Worm (Caenorhabditis elegans): Measurements from ENCODE around the gene fbxa-210.
A peak's percentile ranks its signal among the peaks of the same experiment; 100 is the strongest.

Gene fbxa-210

DNA sequence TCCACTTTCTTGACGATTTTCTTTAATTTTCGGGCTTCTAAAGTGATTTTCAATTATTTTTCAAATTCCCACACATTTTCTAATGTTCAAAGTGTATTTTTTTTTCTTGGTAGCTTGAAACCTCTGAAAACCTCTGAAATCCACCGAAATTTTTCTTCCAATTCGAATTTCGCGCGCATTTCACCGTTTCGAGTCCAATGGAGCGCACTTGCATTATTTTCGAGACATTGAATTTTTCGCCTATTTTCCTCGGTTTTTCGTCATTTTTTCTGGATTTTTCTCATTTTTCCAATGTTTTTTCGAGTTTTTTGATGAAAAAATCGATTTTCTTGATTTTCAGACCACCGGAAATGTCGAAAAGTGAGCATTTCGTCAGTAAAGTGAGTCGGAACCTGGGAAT is 38.4 kb upstream of the fbxa-210 start, which contains the start of gene slr-2:
slr-2 (plus strand) TSS at position 341 of the 400 bp plus-strand sequence.
- TF ChIP-seq hlh-11 (tag; optimal IDR thresholded peaks at IDR 0.05) = no peak
- TF ChIP-seq nhr-237 (tag; optimal IDR thresholded peaks at IDR 0.05) = no peak
- no peak for TF ChIP-seq fkh-10 (GFP tag; optimal IDR thresholded peaks at IDR 0.05)
- TF ChIP-seq unc-62 (GFP tag; optimal IDR thresholded peaks at IDR 0.05 in 1 of 2) = peak in 1 of 2 experiments; percentile 1
- TF ChIP-seq unc-62 (tag; optimal IDR thresholded peaks at IDR 0.05) = no peak
- no peak for TF ChIP-seq egl-43 (GFP tag; IDR thresholded peaks at IDR 0.05)
- TF ChIP-seq lim-7 (GFP tag; IDR thresholded peaks at IDR 0.05) = no peak
- peak; percentile 45 for TF ChIP-seq mep-1 (tag; optimal IDR thresholded peaks at IDR 0.05)
- TF ChIP-seq mxl-3 (GFP tag; optimal IDR thresholded peaks at IDR 0.05) = no peak
- TF ChIP-seq lsy-2 (tag; optimal IDR thresholded peaks at IDR 0.05) = peak in 1 of 2 experiments; percentile 53
- peak; percentile 96 for TF ChIP-seq lin-38 (GFP tag; IDR thresholded peaks at IDR 0.05)
- TF ChIP-seq R02D3.7 (tag; optimal IDR thresholded peaks at IDR 0.05) = no peak
- TF ChIP-seq daf-19 (GFP tag; conservative IDR thresholded peaks at IDR 0.05) = no peak
- TF ChIP-seq dpl-1 (GFP tag; optimal IDR thresholded peaks at IDR 0.05) = peak; percentile 95
- TF ChIP-seq zfp-3 (GFP tag; conservative IDR thresholded peaks at IDR 0.05) = no peak
- no peak for TF ChIP-seq duxl-1 (tag; optimal IDR thresholded peaks at IDR 0.05; ENCODE audit: poor library complexity)
- no peak for TF ChIP-seq attf-4 (tag; optimal IDR thresholded peaks at IDR 0.05)
- TF ChIP-seq hmg-1.1 (GFP tag; IDR thresholded peaks at IDR 0.05) = peak; percentile 51; the same call in 1 of the 2 replicates
- no peak for TF ChIP-seq rbr-2 (tag; optimal IDR thresholded peaks at IDR 0.05)
- TF ChIP-seq ceh-82 (tag; optimal IDR thresholded peaks at IDR 0.05) = no peak
- TF ChIP-seq hlh-30 (tag; optimal IDR thresholded peaks at IDR 0.05; ENCODE audit: insufficient read depth) = peak; percentile 33
- no peak for TF ChIP-seq Y105C5A.15 (GFP tag; IDR thresholded peaks at IDR 0.05)
- no peak for TF ChIP-seq ceh-20 (GFP tag; IDR thresholded peaks at IDR 0.05)
- no peak for TF ChIP-seq snpc-4 (tag; optimal IDR thresholded peaks at IDR 0.05)
- TF ChIP-seq nhr-77 (tag; optimal IDR thresholded peaks at IDR 0.05) = no peak
- no peak for TF ChIP-seq php-3 (GFP tag; IDR thresholded peaks at IDR 0.05)
- peak; percentile 44 for TF ChIP-seq nhr-28 (tag; optimal IDR thresholded peaks at IDR 0.05)

DNA sequence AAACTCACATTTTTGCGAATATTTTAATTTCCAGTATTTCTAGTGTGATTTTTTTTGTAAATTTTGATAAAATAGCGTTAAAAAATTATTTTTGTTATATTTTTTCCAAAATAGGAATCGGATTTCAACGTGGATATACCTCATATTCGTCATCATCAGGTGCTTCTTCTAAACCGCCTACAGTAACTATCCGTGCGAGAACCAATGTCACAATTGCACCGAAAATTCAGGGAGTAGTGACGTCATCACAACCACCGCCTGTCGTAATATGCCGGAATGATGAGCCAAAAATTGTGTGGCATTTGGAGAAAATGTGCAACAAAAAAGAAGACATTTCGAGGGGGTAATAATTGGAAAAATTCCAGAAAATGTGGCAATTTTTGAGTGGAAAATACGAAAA is 34.0 kb upstream of the fbxa-210 start:
- peak; percentile 20 for TF ChIP-seq aha-1 (tag)
- TF ChIP-seq unc-62 (GFP tag; optimal IDR thresholded peaks at IDR 0.05 in 1 of 2) = no peak
- no peak for TF ChIP-seq unc-62 (tag; optimal IDR thresholded peaks at IDR 0.05)

DNA sequence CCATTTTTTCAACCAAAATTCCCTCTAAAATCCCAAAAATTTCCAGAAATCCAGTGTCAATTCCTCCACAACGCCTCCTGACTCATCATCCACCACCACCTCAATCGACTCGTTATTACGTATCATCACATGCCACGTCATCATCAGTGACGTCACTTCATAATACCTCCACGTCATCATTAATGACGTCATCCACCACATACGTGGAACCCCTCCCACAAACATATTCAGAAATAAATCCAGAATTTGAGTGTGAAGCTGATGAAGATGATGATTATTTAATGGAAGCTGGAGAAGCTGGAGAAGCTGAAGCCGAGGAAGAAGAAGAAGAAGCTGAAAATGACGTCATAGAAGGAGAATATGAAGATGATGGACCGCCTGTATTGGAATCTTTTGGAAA is 31.2 kb upstream of the fbxa-210 start:
- TF ChIP-seq F10B5.3 (tag; optimal IDR thresholded peaks at IDR 0.05) (no peak), aha-1 (tag) (no peak), Y48G9A.11 (GFP tag; IDR thresholded peaks at IDR 0.05) (no peak), lir-3 (tag; optimal IDR thresholded peaks at IDR 0.05) (no peak), fos-1 (tag; optimal IDR thresholded peaks at IDR 0.05) (no peak), ceh-20 (GFP tag; IDR thresholded peaks at IDR 0.05) (no peak), ZK337.2 (GFP tag; IDR thresholded peaks at IDR 0.05) (no peak)

DNA sequence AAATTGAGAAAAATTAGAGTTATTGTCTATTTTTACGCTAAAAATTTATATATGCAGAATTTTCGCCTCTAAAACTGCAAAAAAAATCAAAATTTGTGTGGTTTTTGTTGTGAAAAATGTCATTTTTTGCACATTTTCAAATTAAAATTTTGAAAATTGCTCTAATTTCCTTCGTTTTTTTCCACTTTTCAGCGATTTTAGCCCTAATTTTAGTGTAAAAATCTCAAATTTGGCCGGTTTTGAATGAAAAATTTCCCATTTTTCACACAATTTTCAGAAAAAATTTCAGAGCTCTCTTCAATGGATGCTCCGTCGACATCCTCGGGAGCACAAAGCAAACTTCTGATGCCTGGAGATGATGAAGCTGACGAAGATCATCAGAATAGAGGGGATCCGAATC is 26.8 kb upstream of the fbxa-210 start, which contains the start of gene par-4:
par-4 (plus strand) TSS at position 301 of the 400 bp plus-strand sequence.
- no peak for TF ChIP-seq pha-4 (GFP tag; IDR thresholded peaks at IDR 0.05)
- no peak for TF ChIP-seq pha-4 (tag; optimal IDR thresholded peaks at IDR 0.05)
- no peak for TF ChIP-seq mxl-2 (GFP tag; conservative IDR thresholded peaks at IDR 0.05)
- no peak for TF ChIP-seq mdl-1 (tag; optimal IDR thresholded peaks at IDR 0.05)
- TF ChIP-seq zfp-3 (GFP tag; conservative IDR thresholded peaks at IDR 0.05) = no peak
- TF ChIP-seq T26A8.4 (GFP tag; IDR thresholded peaks at IDR 0.05) = no peak
- TF ChIP-seq lim-7 (GFP tag; IDR thresholded peaks at IDR 0.05) = no peak
- TF ChIP-seq lir-3 (tag; optimal IDR thresholded peaks at IDR 0.05) = no peak
- TF ChIP-seq Y105C5A.15 (GFP tag; IDR thresholded peaks at IDR 0.05) = no peak
- TF ChIP-seq ceh-32 (tag; optimal IDR thresholded peaks at IDR 0.05; ENCODE audit: poor library complexity) = no peak
